Worm (Caenorhabditis elegans) whole organism, L1 larva: ENCODE measurements around the gene M04B2.6.

Experiments
- C04F5.9 ChIP-seq: sonication (generic microtip); optimal IDR thresholded peaks from 2 replicates; lab custom pipeline; 2016; ENCODE audit warnings: missing genetic modification characterization, missing compliant biosample characterization
- C16A3.4 ChIP-seq: fragments of 150-350 bp; optimal IDR thresholded peaks from 2 replicates; lab custom pipeline; 2014; ENCODE audit warnings: missing biosample characterization, missing genetic modification characterization
- aly-2 ChIP-seq: fragments of 150-350 bp; optimal IDR thresholded peaks from 2 replicates; lab custom pipeline; 2014; ENCODE audit warnings: missing biosample characterization, missing genetic modification characterization
- ama-1 ChIP-seq: fragments of 150-350 bp; optimal IDR thresholded peaks from 2 replicates; lab custom pipeline; 2014
- ceh-8 ChIP-seq: fragments of 200-800 bp; sonication (Bioruptor generic); optimal IDR thresholded peaks from 2 replicates; lab custom pipeline; 2018; ENCODE audit warnings: mild to moderate bottlenecking, missing genetic modification characterization, moderate library complexity, missing compliant biosample characterization
- ceh-88 ChIP-seq: fragments of 200-800 bp; sonication (Bioruptor generic); IDR thresholded peaks from 2 replicates; pipeline ENCODE4 v1.3.6; 2022; ENCODE audit warnings: missing genetic modification characterization, missing compliant biosample characterization
- ces-1 ChIP-seq: fragments of 150-350 bp; optimal IDR thresholded peaks from 2 replicates; lab custom pipeline; 2014; ENCODE audit warnings: missing biosample characterization, missing genetic modification reagents, missing genetic modification characterization
- dsc-1 ChIP-seq: sonication (generic microtip); optimal IDR thresholded peaks from 2 replicates; lab custom pipeline; 2016; ENCODE audit warnings: mild to moderate bottlenecking, missing genetic modification characterization, missing compliant biosample characterization
- efl-3 ChIP-seq: fragments of 200-800 bp; sonication (Bioruptor generic); optimal IDR thresholded peaks from 2 replicates; lab custom pipeline; 2018; ENCODE audit warnings: mild to moderate bottlenecking, missing genetic modification characterization, missing compliant biosample characterization
- egl-27 ChIP-seq, 2 experiments: fragments of 150-350 bp in 1 of 2; sonication (generic microtip); optimal IDR thresholded peaks; 3 replicates each; lab custom pipeline; 2017 to 2018; ENCODE audit warnings: missing biosample characterization in 2 of 2, missing genetic modification characterization in 2 of 2, missing genetic modification reagents in 2 of 2
- elt-2 ChIP-seq: sonication (generic microtip); optimal IDR thresholded peaks from 2 replicates; lab custom pipeline; 2016; ENCODE audit warnings: missing genetic modification characterization, mild to moderate bottlenecking, inconsistent platforms, missing compliant biosample characterization, missing genetic modification reagents
- elt-3 ChIP-seq, 6 experiments: fragments of 150-350 bp in 1 of 6; sonication (generic microtip); optimal IDR thresholded peaks; 2 replicates each; lab custom pipeline; 2017 to 2018; ENCODE audit warnings: missing biosample characterization in 6 of 6, missing genetic modification characterization in 6 of 6, inconsistent platforms in 1 of 6
- fkh-10 ChIP-seq: sonication (generic microtip); optimal IDR thresholded peaks from 2 replicates; lab custom pipeline; 2017; ENCODE audit warnings: missing biosample characterization, missing genetic modification reagents, missing genetic modification characterization
- fkh-4 ChIP-seq: sonication (generic microtip); optimal IDR thresholded peaks from 2 replicates; lab custom pipeline; 2016; ENCODE audit warnings: missing compliant biosample characterization, missing genetic modification characterization, borderline replicate concordance
- fkh-8 ChIP-seq: sonication (generic microtip); optimal IDR thresholded peaks from 2 replicates; lab custom pipeline; 2016; ENCODE audit warnings: mild to moderate bottlenecking, missing genetic modification characterization, missing compliant biosample characterization
- fos-1 ChIP-seq: fragments of 150-350 bp; optimal IDR thresholded peaks from 2 replicates; lab custom pipeline; 2014; ENCODE audit warnings: missing biosample characterization, missing genetic modification characterization
- grh-1 ChIP-seq: fragments of 200-800 bp; sonication (Bioruptor generic); IDR thresholded peaks from 2 replicates; pipeline ENCODE4 v1.3.6; 2022; ENCODE audit warnings: missing genetic modification reagents, missing genetic modification characterization, missing compliant biosample characterization
- hlh-17 ChIP-seq: fragments of 200-800 bp; sonication (Bioruptor generic); optimal IDR thresholded peaks from 2 replicates; lab custom pipeline; 2018; ENCODE audit warnings: missing genetic modification characterization, mild to moderate bottlenecking, missing compliant biosample characterization, moderate library complexity, borderline replicate concordance
- isw-1 ChIP-seq: fragments of 200-800 bp; sonication (Bioruptor generic); IDR thresholded peaks from 2 replicates; pipeline ENCODE4 v1.3.6; 2022; ENCODE audit warnings: missing genetic modification characterization, missing compliant biosample characterization
- lin-13 ChIP-seq: fragments of 150-350 bp; optimal IDR thresholded peaks from 2 replicates; lab custom pipeline; 2014; ENCODE audit warnings: missing biosample characterization, missing genetic modification reagents, missing genetic modification characterization
- lin-14 ChIP-seq: fragments of 200-800 bp; sonication (Bioruptor generic); optimal IDR thresholded peaks from 2 replicates; lab custom pipeline; 2018; ENCODE audit warnings: mild to moderate bottlenecking, missing genetic modification characterization, moderate library complexity, missing compliant biosample characterization
- lin-39 ChIP-seq: fragments of 150-350 bp; optimal IDR thresholded peaks from 2 replicates; lab custom pipeline; 2014; ENCODE audit warnings: missing biosample characterization, missing genetic modification reagents, missing genetic modification characterization
- lir-3 ChIP-seq: sonication (generic microtip); optimal IDR thresholded peaks from 2 replicates; lab custom pipeline; 2016; ENCODE audit warnings: mild to moderate bottlenecking, missing genetic modification characterization, moderate library complexity, missing compliant biosample characterization; ENCODE audit not compliant: poor library complexity
- mab-9 ChIP-seq: fragments of 200-800 bp; sonication (Bioruptor generic); IDR thresholded peaks from 2 replicates; pipeline ENCODE4 v1.3.6; 2022; ENCODE audit warnings: missing genetic modification reagents, missing genetic modification characterization, missing compliant biosample characterization
- mdl-1 ChIP-seq, 2 experiments: fragments of 150-350 bp; optimal IDR thresholded peaks; 2 replicates each; lab custom pipeline; 2014 to 2017; ENCODE audit warnings: missing biosample characterization in 2 of 2, missing genetic modification characterization in 2 of 2, inconsistent platforms in 1 of 2
- mep-1 ChIP-seq: fragments of 150-350 bp; optimal IDR thresholded peaks from 2 replicates; lab custom pipeline; 2014; ENCODE audit warnings: missing biosample characterization, missing genetic modification characterization
- nhr-12 ChIP-seq: sonication (generic microtip); optimal IDR thresholded peaks from 2 replicates; lab custom pipeline; 2017; ENCODE audit warnings: missing biosample characterization, missing genetic modification characterization
- nhr-20 ChIP-seq: sonication (generic microtip); optimal IDR thresholded peaks from 2 replicates; lab custom pipeline; 2016; ENCODE audit warnings: mild to moderate bottlenecking, missing genetic modification characterization, missing compliant biosample characterization
- nhr-237 ChIP-seq: fragments of 150-350 bp; optimal IDR thresholded peaks from 2 replicates; lab custom pipeline; 2014; ENCODE audit warnings: missing biosample characterization, missing genetic modification characterization
- nhr-28 ChIP-seq: fragments of 150-350 bp; optimal IDR thresholded peaks from 2 replicates; lab custom pipeline; 2014; ENCODE audit warnings: missing biosample characterization, missing genetic modification characterization
- nhr-47 ChIP-seq: sonication (generic microtip); optimal IDR thresholded peaks from 2 replicates; lab custom pipeline; 2016; ENCODE audit warnings: mild to moderate bottlenecking, missing genetic modification characterization, moderate library complexity, missing compliant biosample characterization
- nhr-76 ChIP-seq: sonication (generic microtip); optimal IDR thresholded peaks from 2 replicates; lab custom pipeline; 2017; ENCODE audit warnings: missing biosample characterization, missing genetic modification characterization
- nhr-77 ChIP-seq: fragments of 150-350 bp; optimal IDR thresholded peaks from 2 replicates; lab custom pipeline; 2014; ENCODE audit warnings: missing biosample characterization, missing genetic modification characterization
- nhr-84 ChIP-seq: sonication (generic microtip); optimal IDR thresholded peaks from 2 replicates; lab custom pipeline; 2017; ENCODE audit warnings: missing biosample characterization, missing genetic modification characterization
- nhr-85 ChIP-seq: sonication (generic microtip); peaks from one replicate; lab custom pipeline; 2016; ENCODE audit warnings: missing genetic modification characterization, inconsistent platforms, missing compliant biosample characterization
- pag-3 ChIP-seq: sonication (generic microtip); optimal IDR thresholded peaks from 2 replicates; lab custom pipeline; 2017; ENCODE audit warnings: missing genetic modification characterization, mild to moderate bottlenecking, missing compliant biosample characterization, antibody characterized with exemption, borderline replicate concordance; ENCODE audit not compliant: insufficient read depth
- pax-3 ChIP-seq: fragments of 200-800 bp; sonication (Bioruptor generic); optimal IDR thresholded peaks from 2 replicates; lab custom pipeline; 2018; ENCODE audit warnings: mild to moderate bottlenecking, missing genetic modification characterization, moderate library complexity, missing compliant biosample characterization
- pqm-1 ChIP-seq: sonication (generic microtip); optimal IDR thresholded peaks from 3 replicates; lab custom pipeline; 2017; ENCODE audit warnings: missing biosample characterization, missing genetic modification characterization
- rnt-1 ChIP-seq: sonication (generic microtip); optimal IDR thresholded peaks from 2 replicates; lab custom pipeline; 2016; ENCODE audit warnings: mild to moderate bottlenecking, missing genetic modification characterization, moderate library complexity, missing compliant biosample characterization
- skn-1 ChIP-seq: fragments of 150-350 bp; optimal IDR thresholded peaks from 2 replicates; lab custom pipeline; 2014; ENCODE audit warnings: missing biosample characterization, missing genetic modification characterization
- snpc-4 ChIP-seq: fragments of 150-350 bp; optimal IDR thresholded peaks from 2 replicates; lab custom pipeline; 2014; ENCODE audit warnings: missing biosample characterization, missing genetic modification characterization
- snu-23 ChIP-seq: sonication (generic microtip); optimal IDR thresholded peaks from 2 replicates; lab custom pipeline; 2016; ENCODE audit warnings: missing genetic modification characterization, missing compliant biosample characterization
- sptf-1 ChIP-seq: fragments of 150-350 bp; optimal IDR thresholded peaks from 2 replicates; lab custom pipeline; 2014; ENCODE audit warnings: missing biosample characterization, missing genetic modification characterization
- sup-37 ChIP-seq: fragments of 200-800 bp; sonication (Bioruptor generic); optimal IDR thresholded peaks from 2 replicates; lab custom pipeline; 2018; ENCODE audit warnings: mild to moderate bottlenecking, missing genetic modification characterization, missing compliant biosample characterization
- tbx-2 ChIP-seq: sonication (generic microtip); optimal IDR thresholded peaks from 2 replicates; lab custom pipeline; 2016; ENCODE audit warnings: missing genetic modification characterization, missing compliant biosample characterization
- unc-130 ChIP-seq: fragments of 150-350 bp; optimal IDR thresholded peaks from 2 replicates; lab custom pipeline; 2017; ENCODE audit warnings: missing biosample characterization, missing genetic modification characterization, inconsistent platforms
- unc-30 ChIP-seq: sonication (generic microtip); optimal IDR thresholded peaks from 2 replicates; lab custom pipeline; 2017; ENCODE audit warnings: missing biosample characterization, missing genetic modification characterization
- vab-15 ChIP-seq: sonication (generic microtip); optimal IDR thresholded peaks from 2 replicates; lab custom pipeline; 2017; ENCODE audit warnings: missing genotype, mild to moderate bottlenecking, missing genetic modification characterization, missing compliant biosample characterization
- xbp-1 ChIP-seq: sonication (generic microtip); optimal IDR thresholded peaks from 2 replicates; lab custom pipeline; 2016; ENCODE audit warnings: missing genetic modification characterization, missing compliant biosample characterization
- zag-1 ChIP-seq: fragments of 150-350 bp; optimal IDR thresholded peaks from 2 replicates; lab custom pipeline; 2014; ENCODE audit warnings: missing biosample characterization, missing genetic modification characterization
- ztf-11 ChIP-seq, 2 experiments: sonication (generic microtip); optimal IDR thresholded peaks; 2 replicates each; lab custom pipeline; 2016 to 2017; ENCODE audit warnings: missing genetic modification characterization in 2 of 2, missing biosample characterization in 1 of 2, missing compliant biosample characterization in 1 of 2
- ztf-4 ChIP-seq: fragments of 150-350 bp; optimal IDR thresholded peaks from 2 replicates; lab custom pipeline; 2014; ENCODE audit warnings: missing biosample characterization, missing genetic modification characterization

The M04B2.6 gene

ce11 chrIV:11480027-11480896 lies 30.3 kb downstream of the M04B2.6 start, which contains the start of the genes mbf-1 and nse-4:
mbf-1 (minus strand) TSS chrIV:11480369.
nse-4 (plus strand) TSS chrIV:11480846.
- TF ChIP-seq fkh-4 (tag; lab: Kevin White, UChicago) (no peak), ceh-88 (GFP tag; lab: Robert Waterston, UW) (no peak), zag-1 (tag; lab: Kevin White, UChicago) (no peak), lin-39 (tag; lab: Kevin White, UChicago) (no peak), mdl-1 (tag; optimal IDR thresholded peaks at IDR 0.05; lab: Kevin White, UChicago) (peak in 1 of 2 experiments; percentile 49), fkh-8 (tag; lab: Kevin White, UChicago) (peak; percentile 31), nhr-237 (tag; lab: Kevin White, UChicago) (no peak), sup-37 (GFP tag; lab: Kevin White, UChicago) (no peak), nhr-85 (tag; lab: Kevin White, UChicago) (peak; percentile 76), ztf-11 (tag; optimal IDR thresholded peaks at IDR 0.05; lab: Kevin White, UChicago) (no peak), ces-1 (GFP tag; lab: Kevin White, UChicago) (no peak), lin-14 (GFP tag; lab: Kevin White, UChicago) (peak; percentile 78), aly-2 (tag; lab: Kevin White, UChicago) (no peak), egl-27 (tag; optimal IDR thresholded peaks at IDR 0.05; lab: Kevin White, UChicago) (no peak), mab-9 (GFP tag; lab: Robert Waterston, UW) (no peak), nhr-20 (tag; lab: Kevin White, UChicago) (peak; percentile 75), ceh-8 (GFP tag; lab: Kevin White, UChicago) (no peak), ama-1 (lab: Kevin White, UChicago) (peak; percentile 36), unc-130 (peak; percentile 45), rnt-1 (tag; lab: Kevin White, UChicago) (peak; percentile 52), skn-1 (tag; lab: Kevin White, UChicago) (peak; percentile 70), elt-2 (tag; lab: Kevin White, UChicago) (peak; percentile 1), elt-3 (tag; optimal IDR thresholded peaks at IDR 0.05; lab: Kevin White, UChicago) (no peak), fkh-10 (GFP tag; lab: Kevin White, UChicago) (no peak), pqm-1 (no peak), C04F5.9 (peak; percentile 47), lin-13 (GFP tag; lab: Kevin White, UChicago) (peak; percentile 44), unc-30 (no peak), ztf-4 (tag; lab: Kevin White, UChicago) (no peak), grh-1 (GFP tag; lab: Robert Waterston, UW) (no peak), efl-3 (GFP tag; lab: Kevin White, UChicago) (no peak), xbp-1 (tag; lab: Kevin White, UChicago) (peak; percentile 79), nhr-28 (tag; lab: Kevin White, UChicago) (no peak), nhr-47 (peak; percentile 80), isw-1 (GFP tag; lab: Robert Waterston, UW) (peak; percentile 44), pag-3 (tag; lab: Kevin White, UChicago) (no peak), dsc-1 (tag; lab: Kevin White, UChicago) (peak; percentile 47), hlh-17 (GFP tag; lab: Kevin White, UChicago) (no peak), pax-3 (tag; lab: Kevin White, UChicago) (no peak), fos-1 (tag; lab: Kevin White, UChicago) (no peak), snpc-4 (tag; lab: Kevin White, UChicago) (no peak), nhr-76 (tag; lab: Kevin White, UChicago) (no peak), vab-15 (tag; lab: Kevin White, UChicago) (no peak), C16A3.4 (tag; lab: Kevin White, UChicago) (peak; percentile 61), nhr-12 (no peak), nhr-77 (peak; percentile 26), snu-23 (peak; percentile 89), sptf-1 (tag; lab: Kevin White, UChicago) (no peak), lir-3 (tag; lab: Kevin White, UChicago) (no peak), nhr-84 (tag; lab: Kevin White, UChicago) (no peak), tbx-2 (tag; lab: Kevin White, UChicago) (peak; percentile 64), mep-1 (peak; percentile 91)
